Fruit fly (Drosophila melanogaster) whole organism, embryonic: ENCODE results near the gene CG14341.

Experiments used
- BtbVII ChIP-seq: fragments of 200-800 bp; sonication (Bioruptor generic); optimal IDR thresholded peaks from 3 replicates; lab custom pipeline; 2017; ENCODE audit warnings: missing biosample characterization, mild to moderate bottlenecking, missing genetic modification characterization
- CG10462 ChIP-seq: fragments of 200-800 bp; sonication (Bioruptor generic); optimal IDR thresholded peaks from 2 replicates; lab custom pipeline; 2016; ENCODE audit warnings: missing biosample characterization, missing genetic modification characterization
- CG11695 ChIP-seq: fragments of 200-800 bp; sonication (Bioruptor generic); IDR thresholded peaks from 3 replicates; pipeline ENCODE4 v1.3.6; 2022; ENCODE audit warnings: missing biosample characterization, missing genetic modification characterization
- CG12219 ChIP-seq: fragments of 200-800 bp; sonication (Bioruptor generic); optimal IDR thresholded peaks from 3 replicates; lab custom pipeline; 2018; ENCODE audit warnings: missing biosample characterization, mild to moderate bottlenecking, missing genetic modification characterization
- CG12769 ChIP-seq: fragments of 200-800 bp; sonication (Bioruptor generic); optimal IDR thresholded peaks from 2 replicates; lab custom pipeline; 2019; ENCODE audit warnings: missing biosample characterization, mild to moderate bottlenecking, missing genetic modification characterization, moderate library complexity
- CG14050 ChIP-seq: fragments of 200-800 bp; sonication (Bioruptor generic); IDR thresholded peaks from 3 replicates; pipeline ENCODE4 v1.3.6; 2022; ENCODE audit warnings: missing biosample characterization, missing genetic modification characterization
- CG15269 ChIP-seq: fragments of 200-800 bp; sonication (Bioruptor generic); optimal IDR thresholded peaks from 2 replicates; lab custom pipeline; 2018; ENCODE audit warnings: missing biosample characterization, mild to moderate bottlenecking, missing genetic modification characterization, moderate library complexity
- CG15479 ChIP-seq: fragments of 200-800 bp; sonication (Bioruptor generic); optimal IDR thresholded peaks from 3 replicates; lab custom pipeline; 2019; ENCODE audit warnings: missing biosample characterization, mild to moderate bottlenecking, missing genetic modification characterization, moderate library complexity
- CG16815 ChIP-seq: fragments of 200-800 bp; sonication (Bioruptor generic); optimal IDR thresholded peaks from 3 replicates; lab custom pipeline; 2017; ENCODE audit warnings: missing biosample characterization, mild to moderate bottlenecking, missing genetic modification characterization
- CG17802 ChIP-seq: fragments of 200-800 bp; sonication (Bioruptor generic); optimal IDR thresholded peaks from 2 replicates; lab custom pipeline; 2018; ENCODE audit warnings: missing biosample characterization, mild to moderate bottlenecking, missing genetic modification characterization, moderate library complexity
- CG2712 ChIP-seq: fragments of 200-800 bp; optimal IDR thresholded peaks from 3 replicates; lab custom pipeline; 2019; ENCODE audit warnings: missing biosample characterization, mild to moderate bottlenecking, missing genetic modification characterization, moderate library complexity
- CG2889 ChIP-seq: fragments of 200-800 bp; sonication (Bioruptor generic); IDR thresholded peaks from 3 replicates; pipeline ENCODE4 v1.3.6; 2022; ENCODE audit warnings: missing biosample characterization, missing genetic modification characterization
- CG31224 ChIP-seq: fragments of 200-800 bp; sonication (Bioruptor generic); IDR thresholded peaks from 2 replicates; pipeline ENCODE4 v1.3.6; 2022; ENCODE audit warnings: missing biosample characterization, missing genetic modification characterization
- CG6689 ChIP-seq: fragments of 200-800 bp; sonication (Bioruptor generic); IDR thresholded peaks from 2 replicates; pipeline ENCODE4 v1.3.6; 2022; ENCODE audit warnings: missing biosample characterization, missing genetic modification characterization
- CG7745 ChIP-seq: fragments of 200-800 bp; sonication (Bioruptor generic); optimal IDR thresholded peaks from 2 replicates; lab custom pipeline; 2018; ENCODE audit warnings: missing biosample characterization, mild to moderate bottlenecking, missing genetic modification characterization, moderate library complexity
- CG8281 ChIP-seq: fragments of 200-800 bp; sonication (Bioruptor generic); optimal IDR thresholded peaks from 2 replicates; lab custom pipeline; 2018; ENCODE audit warnings: missing biosample characterization, mild to moderate bottlenecking, missing genetic modification characterization, moderate library complexity
- CG8944 ChIP-seq: fragments of 200-800 bp; sonication (Bioruptor generic); optimal IDR thresholded peaks from 3 replicates; lab custom pipeline; 2016; ENCODE audit warnings: missing biosample characterization, missing genetic modification characterization
- CG9609 ChIP-seq: fragments of 200-800 bp; sonication (Bioruptor generic); optimal IDR thresholded peaks from 3 replicates; lab custom pipeline; 2016; ENCODE audit warnings: missing biosample characterization, missing genetic modification characterization
- E2f2 ChIP-seq: fragments of 200-800 bp; sonication (Bioruptor generic); IDR thresholded peaks from 2 replicates; pipeline ENCODE4 v1.3.6; 2022; ENCODE audit warnings: missing biosample characterization, missing genetic modification characterization
- Eip74EF ChIP-seq, 2 experiments: fragments of 200-800 bp in 1 of 2; fragments of >200 bp in 1 of 2; sonication (Bioruptor generic) in 1 of 2; optimal IDR thresholded peaks; 2 replicates each; lab custom pipeline; 2017 to 2019; ENCODE audit warnings: missing biosample characterization in 2 of 2, missing genetic modification characterization in 2 of 2, mild to moderate bottlenecking in 1 of 2, moderate library complexity in 1 of 2
- Fer3 ChIP-seq: fragments of 200-800 bp; sonication (Bioruptor generic); optimal IDR thresholded peaks from 2 replicates; lab custom pipeline; 2018; ENCODE audit warnings: missing biosample characterization, mild to moderate bottlenecking, missing genetic modification characterization, moderate library complexity
- Neu2 ChIP-seq: fragments of 200-800 bp; sonication (Bioruptor generic); optimal IDR thresholded peaks from 3 replicates; lab custom pipeline; 2016; ENCODE audit warnings: missing biosample characterization, missing genetic modification characterization, borderline replicate concordance
- Opbp ChIP-seq: fragments of 200-800 bp; sonication (Bioruptor generic); IDR thresholded peaks from 3 replicates; pipeline ENCODE4 v1.3.6; 2022; ENCODE audit warnings: missing biosample characterization, missing genetic modification characterization; ENCODE audit not compliant: partially characterized antibody
- Optix ChIP-seq: fragments of 200-800 bp; sonication (Bioruptor generic); IDR thresholded peaks from 3 replicates; pipeline ENCODE4 v1.3.6; 2022; ENCODE audit warnings: missing biosample characterization, missing genetic modification characterization
- Ptx1 ChIP-seq: fragments of 200-800 bp; sonication (Bioruptor generic); IDR thresholded peaks from 2 replicates; pipeline ENCODE4 v1.3.6; 2022; ENCODE audit warnings: missing biosample characterization, missing genetic modification characterization
- Side ChIP-seq: fragments of 200-800 bp; sonication (Bioruptor generic); optimal IDR thresholded peaks from 2 replicates; lab custom pipeline; 2016; ENCODE audit warnings: missing biosample characterization, missing genetic modification characterization
- Ssrp ChIP-seq: fragments of 200-800 bp; sonication (Bioruptor generic); optimal IDR thresholded peaks from 2 replicates; lab custom pipeline; 2018; ENCODE audit warnings: missing biosample characterization, mild to moderate bottlenecking, missing genetic modification characterization, moderate library complexity
- abd-A ChIP-seq: fragments of 200-800 bp; sonication (Bioruptor generic); optimal IDR thresholded peaks from 3 replicates; lab custom pipeline; 2019; ENCODE audit warnings: missing biosample characterization, mild to moderate bottlenecking, missing genetic modification characterization, moderate library complexity
- btn ChIP-seq: fragments of 200-800 bp; sonication (Bioruptor generic); optimal IDR thresholded peaks from 2 replicates; lab custom pipeline; 2016; ENCODE audit warnings: missing biosample characterization, missing genetic modification characterization
- danr ChIP-seq: fragments of 200-800 bp; sonication (Bioruptor generic); IDR thresholded peaks from 2 replicates; pipeline ENCODE4 v1.3.6; 2022; ENCODE audit warnings: missing biosample characterization, missing genetic modification characterization
- ems ChIP-seq: fragments of 200-800 bp; sonication (Bioruptor generic); optimal IDR thresholded peaks from 3 replicates; lab custom pipeline; 2016; ENCODE audit warnings: missing biosample characterization, missing genetic modification characterization
- eyg ChIP-seq: fragments of 200-800 bp; sonication (Bioruptor generic); optimal IDR thresholded peaks from 3 replicates; lab custom pipeline; 2016; ENCODE audit warnings: missing biosample characterization, missing genetic modification characterization
- fu2 ChIP-seq: fragments of 200-800 bp; sonication (Bioruptor generic); optimal IDR thresholded peaks from 2 replicates; lab custom pipeline; 2016; ENCODE audit warnings: missing biosample characterization, missing genetic modification characterization
- gcm ChIP-seq: fragments of 200-800 bp; sonication (Bioruptor generic); optimal IDR thresholded peaks from 2 replicates; lab custom pipeline; 2019; ENCODE audit warnings: missing biosample characterization, mild to moderate bottlenecking, missing genetic modification characterization, moderate library complexity
- ind ChIP-seq: fragments of 200-800 bp; sonication (Bioruptor generic); optimal IDR thresholded peaks from 3 replicates; lab custom pipeline; 2016; ENCODE audit warnings: missing biosample characterization, missing genetic modification characterization
- knrl ChIP-seq: fragments of 200-800 bp; sonication (Bioruptor generic); IDR thresholded peaks from 3 replicates; pipeline ENCODE4 v1.3.6; 2022; ENCODE audit warnings: missing biosample characterization, missing genetic modification characterization; ENCODE audit not compliant: partially characterized antibody
- lmd ChIP-seq: fragments of 200-800 bp; sonication (Bioruptor generic); IDR thresholded peaks from 2 replicates; pipeline ENCODE4 v1.3.6; 2022; ENCODE audit warnings: missing biosample characterization, missing genetic modification characterization
- pfk ChIP-seq: fragments of 200-800 bp; sonication (Bioruptor generic); optimal IDR thresholded peaks from 2 replicates; lab custom pipeline; 2018; ENCODE audit warnings: missing biosample characterization, mild to moderate bottlenecking, missing genetic modification characterization, moderate library complexity
- phol ChIP-seq: fragments of 200-800 bp; sonication (Bioruptor generic); optimal IDR thresholded peaks from 3 replicates; lab custom pipeline; 2018; ENCODE audit warnings: missing biosample characterization, mild to moderate bottlenecking, missing genetic modification characterization, moderate library complexity
- pros ChIP-seq: fragments of 200-800 bp; sonication (Bioruptor generic); optimal IDR thresholded peaks from 3 replicates; lab custom pipeline; 2019; ENCODE audit warnings: missing biosample characterization, mild to moderate bottlenecking, missing genetic modification characterization, moderate library complexity
- ro ChIP-seq: fragments of 200-800 bp; sonication (Bioruptor generic); IDR thresholded peaks from 2 replicates; pipeline ENCODE4 v1.3.6; 2022; ENCODE audit warnings: missing biosample characterization, missing genetic modification characterization
- salm ChIP-seq: fragments of 200-800 bp; sonication (Bioruptor generic); optimal IDR thresholded peaks from 2 replicates; lab custom pipeline; 2018; ENCODE audit warnings: missing biosample characterization, mild to moderate bottlenecking, missing genetic modification characterization
- schlank ChIP-seq: fragments of 200-800 bp; sonication (Bioruptor generic); optimal IDR thresholded peaks from 2 replicates; lab custom pipeline; 2018; ENCODE audit warnings: missing biosample characterization, mild to moderate bottlenecking, missing genetic modification characterization
- so ChIP-seq: fragments of 200-800 bp; sonication (Bioruptor generic); IDR thresholded peaks from 3 replicates; pipeline ENCODE4 v1.3.6; 2022; ENCODE audit warnings: missing biosample characterization, missing genetic modification characterization
- stwl ChIP-seq: fragments of 200-800 bp; sonication (Bioruptor generic); optimal IDR thresholded peaks from 3 replicates; lab custom pipeline; 2018; ENCODE audit warnings: missing biosample characterization, mild to moderate bottlenecking, missing genetic modification characterization, moderate library complexity
- tio ChIP-seq: fragments of 200-800 bp; sonication (Bioruptor generic); optimal IDR thresholded peaks from 2 replicates; lab custom pipeline; 2017; ENCODE audit warnings: missing biosample characterization, missing genetic modification characterization, inconsistent platforms
- vvl ChIP-seq: fragments of 200-800 bp; sonication (Bioruptor generic); IDR thresholded peaks from 2 replicates; pipeline ENCODE4 v1.3.6; 2022; ENCODE audit warnings: missing biosample characterization, missing genetic modification characterization
- zf30C ChIP-seq: fragments of 200-800 bp; sonication (Bioruptor generic); optimal IDR thresholded peaks from 3 replicates; lab custom pipeline; 2018; ENCODE audit warnings: missing biosample characterization, mild to moderate bottlenecking, missing genetic modification characterization

The CG14341 gene

dm6 chr2L:1144371-1145360, 21.6 kb upstream of the CG14341 start (continued):
- TF ChIP-seq CG15269 (peak; percentile 54), pfk (GFP tag; lab: Kevin White, UChicago) (no peak), CG12769 (peak; percentile 79), CG11695 (peak; percentile 30; the same call in 1 of the 3 replicates), zf30C (GFP tag; lab: Kevin White, UChicago) (no peak), Neu2 (GFP tag; lab: Kevin White, UChicago) (no peak), Opbp (no peak), lmd (GFP tag; lab: Robert Waterston, UW) (peak; percentile 40), ind (peak; percentile 49), ro (GFP tag; lab: Robert Waterston, UW) (no peak), CG8281 (tag; lab: Kevin White, UChicago) (peak; percentile 0), phol (tag; lab: Kevin White, UChicago) (peak; percentile 72), CG8944 (GFP tag; lab: Kevin White, UChicago) (peak; percentile 14), CG2712 (tag; lab: Kevin White, UChicago) (peak; percentile 78), CG7745 (tag; lab: Kevin White, UChicago) (no peak), fu2 (GFP tag; lab: Kevin White, UChicago) (no peak), gcm (peak; percentile 3), knrl (GFP tag; lab: Robert Waterston, UW) (no peak), CG2889 (GFP tag; lab: Robert Waterston, UW) (0 out of 3 replicates have a peak, but pooled peaks have one; percentile 16), eyg (GFP tag; lab: Kevin White, UChicago) (no peak), CG16815 (GFP tag; lab: Kevin White, UChicago) (peak; percentile 30), Optix (GFP tag; lab: Robert Waterston, UW) (0 out of 3 replicates have a peak, but pooled peaks have one; percentile 43), Side (no peak), CG6689 (no peak), abd-A (tag; lab: Kevin White, UChicago) (no peak), CG31224 (GFP tag; lab: Robert Waterston, UW) (0 out of 2 replicates have a peak, but pooled peaks have one; percentile 23), btn (GFP tag; lab: Kevin White, UChicago) (no peak), CG9609 (GFP tag; lab: Kevin White, UChicago) (peak; percentile 37), Eip74EF (GFP tag; optimal IDR thresholded peaks at IDR 0.05; lab: Kevin White, UChicago) (peak in 1 of 2 experiments; percentile 40), Ssrp (peak; percentile 42), Ptx1 (GFP tag; lab: Robert Waterston, UW) (peak; percentile 59), salm (tag; lab: Kevin White, UChicago) (peak; percentile 23), CG15479 (GFP tag; lab: Kevin White, UChicago) (no peak), BtbVII (GFP tag; lab: Kevin White, UChicago) (peak; percentile 42), vvl (GFP tag; lab: Robert Waterston, UW) (peak; percentile 79), Fer3 (tag; lab: Kevin White, UChicago) (peak; percentile 58), schlank (tag; lab: Kevin White, UChicago) (peak; percentile 16), CG10462 (GFP tag; lab: Kevin White, UChicago) (peak; percentile 1), pros (GFP tag; lab: Kevin White, UChicago) (no peak), CG14050 (GFP tag; lab: Robert Waterston, UW) (no peak), E2f2 (GFP tag; lab: Robert Waterston, UW) (no peak; the same call in 1 of the 2 replicates), CG17802 (tag; lab: Kevin White, UChicago) (peak; percentile 7), so (GFP tag; lab: Robert Waterston, UW) (no peak), ems (GFP tag; lab: Kevin White, UChicago) (no peak), tio (GFP tag; lab: Kevin White, UChicago) (no peak), stwl (tag; lab: Kevin White, UChicago) (no peak), danr (GFP tag; lab: Robert Waterston, UW) (no peak), CG12219 (GFP tag; lab: Kevin White, UChicago) (peak; percentile 51)
